Worm (Caenorhabditis elegans) whole organism, midembryonic: Measurements from ENCODE around the gene panl-3.
A peak's percentile ranks its signal among the peaks of the same experiment; 100 is the strongest.

Source experiments
- T22C8.4 ChIP-seq: fragments of 200-800 bp; sonication (Bioruptor generic); IDR thresholded peaks from 2 replicates; pipeline ENCODE4 v1.3.6; 2022; ENCODE audit warnings: missing genetic modification characterization, missing compliant biosample characterization
- cog-1 ChIP-seq: sonication (generic microtip); optimal IDR thresholded peaks from 2 replicates; lab custom pipeline; 2016; ENCODE audit warnings: missing genetic modification characterization, missing compliant biosample characterization
- flt-1 ChIP-seq: fragments of 200-800 bp; sonication (Bioruptor generic); IDR thresholded peaks from 2 replicates; pipeline ENCODE4 v1.3.6; 2022; ENCODE audit warnings: missing genetic modification characterization, missing compliant biosample characterization
- klf-2 ChIP-seq: fragments of 200-800 bp; sonication (Bioruptor generic); conservative IDR thresholded peaks from 2 replicates; pipeline ENCODE4 v1.3.6; 2022; ENCODE audit warnings: missing genetic modification reagents, missing genetic modification characterization, missing compliant biosample characterization
- med-1 ChIP-seq: sonication (generic microtip); optimal IDR thresholded peaks from 2 replicates; lab custom pipeline; 2017; ENCODE audit warnings: missing genetic modification characterization, mild to moderate bottlenecking, missing compliant biosample characterization, antibody characterized with exemption, missing genetic modification reagents; ENCODE audit not compliant: insufficient read depth
- ref-1 ChIP-seq: fragments of 200-800 bp; sonication (Bioruptor generic); conservative IDR thresholded peaks from 2 replicates; pipeline ENCODE4 v1.3.6; 2022; ENCODE audit warnings: missing genetic modification reagents, missing genetic modification characterization, missing compliant biosample characterization
- tab-1 ChIP-seq: fragments of 200-800 bp; sonication (Bioruptor generic); IDR thresholded peaks from 2 replicates; pipeline ENCODE4 v1.3.6; 2022; ENCODE audit warnings: missing genetic modification characterization, missing compliant biosample characterization
- ztf-23 ChIP-seq: fragments of 200-800 bp; sonication (Bioruptor generic); IDR thresholded peaks from 2 replicates; pipeline ENCODE4 v1.3.6; 2022; ENCODE audit warnings: missing genetic modification reagents, missing genetic modification characterization, missing compliant biosample characterization
- ztf-29 ChIP-seq: fragments of 200-800 bp; sonication (Bioruptor generic); IDR thresholded peaks from 2 replicates; pipeline ENCODE4 v1.3.6; 2022; ENCODE audit warnings: missing genetic modification reagents, missing genetic modification characterization, missing compliant biosample characterization

panl-3 gene

DNA sequence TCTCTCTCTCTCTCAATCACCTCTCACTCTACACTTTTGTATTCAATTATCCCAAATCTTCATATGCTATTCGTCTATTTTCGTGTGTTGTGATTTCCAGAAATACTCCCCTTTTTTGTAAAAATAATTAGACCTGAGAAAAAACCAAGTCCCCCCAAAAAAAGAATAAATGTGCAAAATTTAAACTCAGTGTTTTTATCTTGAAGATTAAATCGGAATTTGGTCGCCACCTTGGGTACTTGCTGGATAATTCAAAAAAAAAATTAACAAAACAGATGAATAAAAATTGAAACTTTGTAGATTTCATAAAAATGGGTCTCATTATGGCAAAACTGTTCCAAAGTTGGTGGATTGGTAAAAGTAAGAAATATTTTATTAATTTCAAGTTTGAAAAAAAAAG lies 4.1 kb downstream of the panl-3 start, which contains the start of gene arl-5:
Gene arl-5, plus strand, starts transcription at position 301 of the 400 bp plus-strand sequence.
- TF ChIP-seq ztf-29 (GFP tag; lab: Robert Waterston, UW) (no peak), ztf-23 (GFP tag; lab: Robert Waterston, UW) (no peak), ref-1 (GFP tag; lab: Robert Waterston, UW) (no peak), tab-1 (GFP tag; lab: Robert Waterston, UW) (no peak), T22C8.4 (no peak), klf-2 (no peak), med-1 (no peak), flt-1 (GFP tag; lab: Robert Waterston, UW) (no peak), cog-1 (tag; lab: Kevin White, UChicago) (no peak)

DNA sequence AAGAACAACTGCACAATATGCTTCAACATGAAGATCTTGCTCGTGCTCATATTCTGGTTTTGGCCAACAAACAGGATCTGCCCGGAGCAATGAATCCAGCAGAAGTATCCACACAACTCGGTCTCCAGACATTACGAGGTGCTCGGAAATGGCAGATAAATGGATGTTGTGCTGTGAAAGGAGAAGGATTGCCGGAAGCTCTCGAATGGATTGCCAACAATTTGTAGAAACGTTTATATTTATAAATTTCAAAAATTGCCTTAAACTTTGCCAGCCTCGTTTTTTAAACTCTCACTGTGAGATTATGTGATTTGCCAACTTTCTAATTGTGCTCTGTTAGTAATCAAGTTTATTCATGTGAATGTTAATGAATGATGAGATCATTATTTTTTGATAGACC lies 4.9 kb downstream of the panl-3 start:
- TF ChIP-seq med-1 (no peak), cog-1 (tag; lab: Kevin White, UChicago) (no peak), ztf-29 (GFP tag; lab: Robert Waterston, UW) (no peak), flt-1 (GFP tag; lab: Robert Waterston, UW) (no peak), klf-2 (no peak)

DNA sequence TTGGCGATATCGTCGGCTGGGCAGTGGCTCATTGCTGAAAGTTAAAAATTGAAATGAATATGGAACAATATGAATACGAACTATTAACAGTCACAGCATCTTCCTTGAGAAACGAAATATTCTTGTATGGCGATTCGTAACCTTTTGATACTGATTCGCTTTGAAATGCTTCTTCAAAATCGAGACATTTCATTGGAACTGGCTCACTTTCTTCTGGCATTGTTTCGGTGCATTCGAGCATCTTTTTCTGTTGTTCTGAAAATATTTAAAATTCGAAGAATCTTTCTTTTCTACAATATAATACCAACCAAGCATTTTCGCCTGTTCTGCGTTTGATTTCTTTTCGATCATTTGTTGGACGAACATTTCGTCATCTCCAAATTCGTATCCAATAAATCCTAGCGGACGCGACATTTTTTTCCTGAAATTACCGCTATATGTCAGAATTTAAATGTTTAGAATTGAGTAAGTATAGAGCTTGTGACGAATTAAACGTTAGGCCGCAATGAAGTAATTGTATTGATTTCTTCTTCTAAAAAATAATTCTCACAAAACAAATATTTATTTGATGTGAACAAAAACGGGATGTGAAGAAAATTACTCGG lies 5.6 kb downstream of the panl-3 start, which contains the start of gene lin-52:
Gene lin-52, minus strand, starts transcription at position 421 of the 605 bp plus-strand sequence.
- no peak for TF ChIP-seq ztf-29 (GFP tag; lab: Robert Waterston, UW)
- no peak for TF ChIP-seq ref-1 (GFP tag; lab: Robert Waterston, UW)
- TF ChIP-seq flt-1 (GFP tag; lab: Robert Waterston, UW): no peak
- no peak for TF ChIP-seq med-1
- TF ChIP-seq klf-2: no peak
- no peak for TF ChIP-seq T22C8.4
- TF ChIP-seq ztf-23 (GFP tag; lab: Robert Waterston, UW): no peak
- no peak for TF ChIP-seq cog-1 (tag; lab: Kevin White, UChicago)

DNA sequence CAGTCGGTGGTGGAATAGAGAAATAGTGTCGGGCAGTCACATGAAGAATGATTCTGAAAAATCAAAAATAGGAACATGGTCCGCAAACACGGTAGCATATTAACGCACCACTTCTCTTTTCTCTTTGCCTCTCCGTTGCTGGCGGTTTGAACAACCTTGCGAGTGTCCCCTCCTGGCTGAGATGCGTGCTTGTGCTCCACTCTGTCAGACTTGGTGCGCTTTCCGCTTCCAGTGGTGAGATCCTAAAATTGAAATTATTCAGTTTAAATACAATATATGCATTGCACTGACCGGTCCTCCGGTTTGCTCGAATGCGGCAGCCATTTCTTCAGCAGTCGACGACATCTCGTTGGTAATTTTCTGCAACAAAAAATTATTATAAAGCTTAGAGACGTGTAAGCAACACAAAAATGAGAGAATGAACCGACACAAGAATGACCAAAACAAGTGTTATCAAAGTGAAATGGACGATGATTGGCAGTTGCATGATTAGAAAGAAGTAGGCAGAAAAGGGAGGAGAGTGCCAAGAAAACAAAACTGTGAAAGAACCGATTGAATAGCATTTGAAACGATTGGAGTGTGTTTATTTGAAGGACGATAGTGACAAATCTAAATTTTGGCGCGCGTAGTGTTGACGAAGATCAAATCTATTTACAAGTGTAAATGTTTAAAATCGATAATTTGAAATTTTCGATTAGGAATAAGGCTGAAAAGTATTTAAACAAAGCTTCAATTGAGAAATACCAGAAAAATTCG lies 6.4 kb downstream of the panl-3 start, which contains the start of gene ZK632.9:
Gene ZK632.9, minus strand, starts transcription at position 360 of the 756 bp plus-strand sequence.
- TF ChIP-seq flt-1 (GFP tag; lab: Robert Waterston, UW) (no peak), ztf-29 (GFP tag; lab: Robert Waterston, UW) (0 out of 2 replicates have a peak, but pooled peaks have one; percentile 38), med-1 (no peak), tab-1 (GFP tag; lab: Robert Waterston, UW) (no peak)

DNA sequence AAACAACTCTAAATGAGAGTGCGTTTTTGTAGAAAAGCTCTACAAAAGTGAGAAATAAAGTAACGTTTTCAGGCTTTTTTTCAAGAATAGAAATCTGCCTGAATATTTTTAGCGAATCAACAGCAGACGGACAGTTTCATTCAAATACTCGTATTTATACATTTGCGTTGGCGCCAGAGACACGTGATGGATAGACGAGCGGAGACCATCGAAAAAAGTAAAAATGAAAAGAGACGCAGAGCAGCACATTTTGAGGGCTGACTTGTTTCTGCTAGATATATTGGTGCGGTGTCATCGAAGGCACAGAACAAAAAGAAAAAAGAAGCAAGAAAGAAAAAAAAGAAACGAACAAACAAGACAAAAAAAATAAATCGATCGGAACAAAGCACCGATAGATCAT lies 7.1 kb downstream of the panl-3 start:
- TF ChIP-seq ztf-29 (GFP tag; lab: Robert Waterston, UW) (no peak), ref-1 (GFP tag; lab: Robert Waterston, UW) (no peak), T22C8.4 (no peak), ztf-23 (GFP tag; lab: Robert Waterston, UW) (no peak), med-1 (no peak), tab-1 (GFP tag; lab: Robert Waterston, UW) (no peak), cog-1 (tag; lab: Kevin White, UChicago) (no peak), flt-1 (GFP tag; lab: Robert Waterston, UW) (no peak), klf-2 (no peak)

DNA sequence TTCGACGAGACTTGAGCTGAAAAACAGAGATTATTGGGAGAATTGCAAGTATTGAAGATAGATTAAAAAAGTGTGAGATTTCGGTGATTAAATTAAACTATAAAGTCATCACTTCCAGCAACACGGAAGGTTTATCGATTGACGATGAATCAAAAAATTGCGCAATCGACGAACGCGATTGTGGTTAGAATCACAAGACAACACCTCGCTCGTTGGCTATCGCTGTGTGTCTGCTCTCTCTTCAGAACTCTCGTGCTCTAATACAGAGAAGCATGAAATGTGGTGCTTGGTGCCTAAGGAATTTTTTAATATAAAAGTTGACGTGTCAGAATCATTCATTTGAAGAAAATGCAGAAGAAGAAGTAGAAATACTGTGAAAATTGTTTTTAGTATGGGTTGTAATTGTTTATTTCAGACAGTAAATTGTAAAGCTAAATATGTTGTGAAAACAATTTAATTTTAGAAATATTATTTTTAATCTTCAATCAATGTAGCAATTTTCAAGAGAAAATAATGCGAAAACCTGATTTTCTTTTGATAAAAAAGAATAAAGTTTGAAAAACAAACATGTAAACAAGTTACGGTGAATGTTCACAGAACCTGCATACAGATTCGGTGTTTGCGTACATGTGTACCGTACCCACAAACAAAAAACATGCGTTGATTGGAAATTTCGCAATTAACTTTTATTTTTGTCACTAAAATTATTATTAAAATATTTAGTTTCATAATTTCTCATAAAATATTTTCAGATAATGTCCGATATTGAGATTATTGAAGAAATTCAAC lies 8.5 kb downstream of the panl-3 start, which contains the start of the genes ZK632.10 and ZK632.11:
Gene ZK632.10, minus strand, starts transcription at position 560 of the 789 bp plus-strand sequence.
Gene ZK632.11, plus strand, starts transcription at position 753 of the 789 bp plus-strand sequence.
- TF ChIP-seq cog-1 (tag; lab: Kevin White, UChicago): peak; percentile 0
- TF ChIP-seq med-1: no peak

DNA sequence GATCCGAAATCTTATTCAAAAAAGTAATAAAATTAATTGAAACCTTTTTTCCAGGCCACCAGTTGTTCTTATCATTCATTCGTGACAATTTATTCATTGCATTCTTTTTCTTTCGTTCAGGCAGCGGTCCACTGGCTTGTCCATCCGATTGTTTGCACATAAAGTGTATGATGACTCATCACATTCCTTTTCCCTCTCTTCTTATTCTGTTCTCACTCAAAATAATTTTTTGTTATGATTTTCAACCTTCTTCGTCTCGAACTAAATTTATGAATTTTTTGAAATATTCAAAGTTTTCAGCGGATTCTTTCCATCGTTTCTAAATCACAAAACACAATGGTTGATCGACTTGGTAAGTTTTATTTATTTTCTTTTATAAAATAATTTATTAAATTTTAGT lies 11.6 kb downstream of the panl-3 start, which contains the start of gene ZK632.12:
Gene ZK632.12, plus strand, starts transcription at position 301 of the 400 bp plus-strand sequence.
- TF ChIP-seq ztf-23 (GFP tag; lab: Robert Waterston, UW) (no peak), tab-1 (GFP tag; lab: Robert Waterston, UW) (no peak), T22C8.4 (no peak)

DNA sequence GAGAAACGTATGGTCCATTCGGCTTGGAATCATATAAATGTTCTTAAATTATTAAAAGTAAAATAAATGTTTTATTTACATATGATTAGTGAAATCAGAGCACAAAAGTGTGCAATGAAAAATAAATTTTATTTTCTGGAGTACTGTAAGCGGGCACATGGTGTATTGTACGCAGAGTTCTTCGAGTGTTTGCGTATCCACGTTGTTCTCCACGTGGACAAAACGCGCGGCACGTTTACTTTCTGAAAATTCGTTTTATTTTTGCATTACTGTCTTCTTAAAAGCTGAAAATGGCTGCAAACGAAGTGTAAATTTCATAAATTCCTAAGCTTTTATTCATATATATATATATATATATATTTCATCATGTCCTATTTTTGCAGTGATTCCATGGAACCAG lies 13.7 kb downstream of the panl-3 start:
- TF ChIP-seq med-1 (no peak), klf-2 (no peak), cog-1 (tag; lab: Kevin White, UChicago) (no peak), tab-1 (GFP tag; lab: Robert Waterston, UW) (no peak), flt-1 (GFP tag; lab: Robert Waterston, UW) (no peak), T22C8.4 (no peak), ztf-23 (GFP tag; lab: Robert Waterston, UW) (no peak), ref-1 (GFP tag; lab: Robert Waterston, UW) (no peak), ztf-29 (GFP tag; lab: Robert Waterston, UW) (no peak)

DNA sequence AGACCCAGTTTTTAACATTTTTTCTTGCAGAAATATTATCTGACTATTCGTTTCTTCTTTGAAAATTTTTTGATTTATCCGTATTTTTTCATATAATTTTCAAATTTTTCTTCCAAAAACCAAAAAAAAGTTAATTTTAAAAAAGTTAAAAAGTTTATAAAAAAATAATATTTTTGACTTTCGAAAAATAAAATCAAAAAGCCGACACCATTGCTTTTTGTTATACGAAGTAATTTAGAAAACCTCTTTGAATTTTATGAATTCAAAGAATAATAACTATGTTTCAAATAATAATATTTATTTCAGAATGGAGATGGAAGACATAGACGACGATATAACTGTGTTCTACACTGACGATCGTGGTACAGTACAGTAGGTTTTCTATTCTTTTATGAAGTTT lies 16.0 kb downstream of the panl-3 start, which contains the start of gene K11H3.8:
Gene K11H3.8, plus strand, starts transcription at position 301 of the 400 bp plus-strand sequence.
- no peak for TF ChIP-seq med-1
- TF ChIP-seq tab-1 (GFP tag; lab: Robert Waterston, UW): no peak
- TF ChIP-seq T22C8.4: no peak
- TF ChIP-seq ref-1 (GFP tag; lab: Robert Waterston, UW): no peak
- no peak for TF ChIP-seq ztf-23 (GFP tag; lab: Robert Waterston, UW)
- TF ChIP-seq flt-1 (GFP tag; lab: Robert Waterston, UW): no peak
- no peak for TF ChIP-seq cog-1 (tag; lab: Kevin White, UChicago)
- no peak for TF ChIP-seq ztf-29 (GFP tag; lab: Robert Waterston, UW)
- TF ChIP-seq klf-2: no peak
